Worm (Caenorhabditis elegans): ENCODE data around the gene chil-19.
A peak's percentile ranks its signal among the peaks of the same experiment; 100 is the strongest.

DNA sequence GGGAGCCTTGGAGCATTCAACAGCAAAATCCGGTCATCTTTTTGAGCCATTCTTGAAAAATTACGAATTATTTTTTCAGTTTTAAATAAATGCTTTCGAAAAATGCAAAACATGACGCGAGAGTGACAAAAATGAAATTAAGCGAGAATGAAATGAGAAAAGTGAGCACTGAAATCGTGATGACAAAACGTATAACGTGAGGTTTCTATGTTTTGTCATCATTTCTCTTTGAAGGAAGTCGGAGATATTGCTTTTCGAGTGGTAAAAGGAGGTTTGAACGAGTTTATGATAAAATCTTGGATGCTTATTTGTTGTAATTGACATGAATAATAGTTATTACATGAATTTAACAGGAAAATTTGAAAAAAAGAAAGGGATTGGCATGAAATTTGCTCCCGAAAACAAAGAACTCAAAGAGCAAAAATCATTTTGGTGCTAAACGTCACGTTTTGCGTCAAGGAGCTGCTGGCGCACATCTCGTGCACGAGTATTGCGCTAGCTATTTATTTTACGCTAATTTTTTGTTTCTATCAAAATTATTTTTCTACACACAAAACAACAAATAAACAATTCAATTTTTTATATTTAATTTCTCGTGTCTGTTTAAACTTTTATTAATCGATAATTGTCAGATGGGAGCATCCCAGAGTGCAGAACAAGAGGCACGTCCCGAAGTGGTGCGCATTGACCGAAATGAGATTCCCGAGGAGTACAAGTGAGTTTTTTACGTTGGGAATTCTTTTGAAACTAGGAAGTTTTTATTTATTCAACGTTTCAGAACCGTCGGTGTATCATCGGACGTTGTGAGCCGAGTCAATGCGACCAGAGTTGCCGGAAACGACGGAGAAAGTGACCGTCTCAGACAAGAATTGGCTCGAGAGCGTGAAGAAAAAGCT lies 37.6 kb downstream of the chil-19 start, which contains the start of the genes gss-1 and chch-3:
- no peak for TF ChIP-seq ces-1 (GFP tag; optimal IDR thresholded peaks at IDR 0.05)
- peak; percentile 46 for TF ChIP-seq snpc-4 (tag; optimal IDR thresholded peaks at IDR 0.05)
- TF ChIP-seq lin-15B (tag; optimal IDR thresholded peaks at IDR 0.05): peak; percentile 48
- TF ChIP-seq nhr-11 (tag; optimal IDR thresholded peaks at IDR 0.05): peak; percentile 61
- TF ChIP-seq nhr-237 (tag; optimal IDR thresholded peaks at IDR 0.05): no peak
- no peak for TF ChIP-seq lir-3 (tag; optimal IDR thresholded peaks at IDR 0.05; ENCODE audit: poor library complexity)
- no peak for TF ChIP-seq ztf-4 (tag; optimal IDR thresholded peaks at IDR 0.05)
- no peak for TF ChIP-seq fkh-10 (GFP tag; optimal IDR thresholded peaks at IDR 0.05)
- peak; percentile 74 for TF ChIP-seq snu-23 (GFP tag; optimal IDR thresholded peaks at IDR 0.05)
- TF ChIP-seq skn-1 (tag; optimal IDR thresholded peaks at IDR 0.05): peak; percentile 68
- TF ChIP-seq unc-62 (GFP tag; optimal IDR thresholded peaks at IDR 0.05): no peak
- TF ChIP-seq lin-14 (GFP tag; optimal IDR thresholded peaks at IDR 0.05): peak; percentile 81
